Worm (Caenorhabditis elegans) whole organism, L2 larva: ENCODE measurements around the gene srh-141.

Experiments
- alr-1 ChIP-seq: fragments of 150-350 bp; optimal IDR thresholded peaks from 2 replicates; lab custom pipeline; 2014; ENCODE audit warnings: missing biosample characterization, missing genetic modification characterization
- ama-1 ChIP-seq: fragments of 150-350 bp; optimal IDR thresholded peaks from 2 replicates; lab custom pipeline; 2018; ENCODE audit warnings: inconsistent platforms
- ceh-16 ChIP-seq: fragments of 150-350 bp; optimal IDR thresholded peaks from 2 replicates; lab custom pipeline; 2014; ENCODE audit warnings: missing biosample characterization, missing genetic modification characterization
- dmd-4 ChIP-seq: sonication (generic microtip); optimal IDR thresholded peaks from 2 replicates; lab custom pipeline; 2017; ENCODE audit warnings: missing biosample characterization, missing genetic modification characterization
- egl-27 ChIP-seq: sonication (generic microtip); optimal IDR thresholded peaks from 3 replicates; lab custom pipeline; 2017; ENCODE audit warnings: missing biosample characterization, missing genetic modification reagents, missing genetic modification characterization
- lin-13 ChIP-seq: fragments of 150-350 bp; optimal IDR thresholded peaks from 2 replicates; lab custom pipeline; 2014; ENCODE audit warnings: missing biosample characterization, missing genetic modification reagents, missing genetic modification characterization
- lin-39 ChIP-seq: fragments of 150-350 bp; optimal IDR thresholded peaks from 2 replicates; lab custom pipeline; 2014; ENCODE audit warnings: missing biosample characterization, missing genetic modification reagents, missing genetic modification characterization
- lsy-2 ChIP-seq, 2 experiments: fragments of 150-350 bp in 1 of 2; sonication (generic microtip) in 1 of 2; optimal IDR thresholded peaks; 2 replicates each; lab custom pipeline; 2014 to 2017; ENCODE audit warnings: missing biosample characterization in 2 of 2, missing genetic modification characterization in 2 of 2
- mdl-1 ChIP-seq, 2 experiments: fragments of 150-350 bp in 1 of 2; sonication (generic microtip) in 1 of 2; optimal IDR thresholded peaks; 2 replicates each; lab custom pipeline; 2017; ENCODE audit warnings: missing biosample characterization in 2 of 2, missing genetic modification characterization in 2 of 2
- nhr-11 ChIP-seq: fragments of 150-350 bp; optimal IDR thresholded peaks from 2 replicates; lab custom pipeline; 2014; ENCODE audit warnings: missing biosample characterization, missing genetic modification characterization
- nhr-237 ChIP-seq: fragments of 150-350 bp; optimal IDR thresholded peaks from 2 replicates; lab custom pipeline; 2014; ENCODE audit warnings: missing biosample characterization, missing genetic modification characterization
- peb-1 ChIP-seq: fragments of 150-350 bp; optimal IDR thresholded peaks from 2 replicates; lab custom pipeline; 2014; ENCODE audit warnings: missing biosample characterization, missing genetic modification characterization
- ztf-11 ChIP-seq: sonication (generic microtip); optimal IDR thresholded peaks from 2 replicates; lab custom pipeline; 2017; ENCODE audit warnings: missing biosample characterization, missing genetic modification characterization

ce11 chrV:16419769-16420168, 24.0 kb upstream of the srh-141 start, which contains the start of gene F26D2.16:
- TF ChIP-seq nhr-237 (tag; lab: Kevin White, UChicago) (no peak), lsy-2 (tag; optimal IDR thresholded peaks at IDR 0.05; lab: Kevin White, UChicago) (no peak), mdl-1 (tag; optimal IDR thresholded peaks at IDR 0.05; lab: Kevin White, UChicago) (no peak), ztf-11 (no peak), dmd-4 (no peak), peb-1 (no peak), ceh-16 (tag; lab: Kevin White, UChicago) (no peak), egl-27 (tag; lab: Kevin White, UChicago) (no peak), lin-13 (GFP tag; lab: Kevin White, UChicago) (no peak), nhr-11 (no peak), ama-1 (lab: Kevin White, UChicago) (no peak), lin-39 (tag; lab: Kevin White, UChicago) (no peak), alr-1 (tag; lab: Kevin White, UChicago) (no peak)
